Fruit fly (Drosophila melanogaster) whole organism, pupa: ENCODE data around the gene CG1582.

Experiments
- CG12605 ChIP-seq: fragments of 200-800 bp; sonication (Bioruptor generic); IDR thresholded peaks from 2 replicates; pipeline ENCODE4 v1.3.6; 2022; ENCODE audit warnings: missing biosample characterization, missing genetic modification characterization
- CG13204 ChIP-seq: fragments of 200-800 bp; sonication (Bioruptor generic); optimal IDR thresholded peaks from 2 replicates; lab custom pipeline; 2018; ENCODE audit warnings: missing biosample characterization, mild to moderate bottlenecking, missing genetic modification characterization, moderate library complexity
- CG15710 ChIP-seq: fragments of 200-800 bp; sonication (Bioruptor generic); optimal IDR thresholded peaks from 2 replicates; lab custom pipeline; 2018; ENCODE audit warnings: missing biosample characterization, mild to moderate bottlenecking, missing genetic modification characterization, moderate library complexity
- CG17806 ChIP-seq: fragments of 200-800 bp; sonication (Bioruptor generic); optimal IDR thresholded peaks from 2 replicates; lab custom pipeline; 2018; ENCODE audit warnings: missing biosample characterization, mild to moderate bottlenecking, missing genetic modification characterization, moderate library complexity
- CG4496 ChIP-seq: fragments of 200-800 bp; sonication (Bioruptor generic); IDR thresholded peaks from 3 replicates; pipeline ENCODE4 v1.3.6; 2022; ENCODE audit warnings: missing biosample characterization, missing genetic modification characterization
- D1 ChIP-seq: fragments of 200-800 bp; sonication (Bioruptor generic); optimal IDR thresholded peaks from 2 replicates; lab custom pipeline; 2018; ENCODE audit warnings: missing biosample characterization, mild to moderate bottlenecking, missing genetic modification characterization, moderate library complexity
- EcR ChIP-seq: fragments of 200-800 bp; sonication (Bioruptor generic); optimal IDR thresholded peaks from 3 replicates; lab custom pipeline; 2019; ENCODE audit warnings: missing biosample characterization, missing genetic modification characterization, mild to moderate bottlenecking, moderate library complexity, missing genetic modification reagents
- Snoo ChIP-seq: fragments of 200-800 bp; sonication (Bioruptor generic); optimal IDR thresholded peaks from 3 replicates; lab custom pipeline; 2017; ENCODE audit warnings: missing biosample characterization, mild to moderate bottlenecking, missing genetic modification characterization, inconsistent platforms
- fd96Ca ChIP-seq: fragments of 200-800 bp; sonication (Bioruptor generic); IDR thresholded peaks from 3 replicates; pipeline ENCODE4 v1.3.6; 2022; ENCODE audit warnings: missing biosample characterization, missing genetic modification characterization
- gl ChIP-seq: fragments of 200-800 bp; sonication (Bioruptor generic); optimal IDR thresholded peaks from 2 replicates; lab custom pipeline; 2018; ENCODE audit warnings: missing biosample characterization, mild to moderate bottlenecking, missing genetic modification characterization
- rn ChIP-seq: fragments of 200-800 bp; sonication (Bioruptor generic); IDR thresholded peaks from 2 replicates; pipeline ENCODE4 v1.3.6; 2022; ENCODE audit warnings: missing biosample characterization, missing genetic modification characterization

dm6 chrX:10876451-10876850, 22.7 kb downstream of the CG1582 start:
- TF ChIP-seq gl (tag; lab: Kevin White, UChicago) (no peak), fd96Ca (GFP tag; lab: Robert Waterston, UW) (no peak), Snoo (tag; lab: Kevin White, UChicago) (no peak), EcR (no peak), CG4496 (GFP tag; lab: Robert Waterston, UW) (no peak), CG17806 (tag; lab: Kevin White, UChicago) (no peak), rn (no peak), CG15710 (no peak), D1 (tag; lab: Kevin White, UChicago) (no peak), CG13204 (no peak), CG12605 (GFP tag; lab: Robert Waterston, UW) (no peak)
